Fruit fly (Drosophila melanogaster): ENCODE measurements around the gene CG5854.

DNA sequence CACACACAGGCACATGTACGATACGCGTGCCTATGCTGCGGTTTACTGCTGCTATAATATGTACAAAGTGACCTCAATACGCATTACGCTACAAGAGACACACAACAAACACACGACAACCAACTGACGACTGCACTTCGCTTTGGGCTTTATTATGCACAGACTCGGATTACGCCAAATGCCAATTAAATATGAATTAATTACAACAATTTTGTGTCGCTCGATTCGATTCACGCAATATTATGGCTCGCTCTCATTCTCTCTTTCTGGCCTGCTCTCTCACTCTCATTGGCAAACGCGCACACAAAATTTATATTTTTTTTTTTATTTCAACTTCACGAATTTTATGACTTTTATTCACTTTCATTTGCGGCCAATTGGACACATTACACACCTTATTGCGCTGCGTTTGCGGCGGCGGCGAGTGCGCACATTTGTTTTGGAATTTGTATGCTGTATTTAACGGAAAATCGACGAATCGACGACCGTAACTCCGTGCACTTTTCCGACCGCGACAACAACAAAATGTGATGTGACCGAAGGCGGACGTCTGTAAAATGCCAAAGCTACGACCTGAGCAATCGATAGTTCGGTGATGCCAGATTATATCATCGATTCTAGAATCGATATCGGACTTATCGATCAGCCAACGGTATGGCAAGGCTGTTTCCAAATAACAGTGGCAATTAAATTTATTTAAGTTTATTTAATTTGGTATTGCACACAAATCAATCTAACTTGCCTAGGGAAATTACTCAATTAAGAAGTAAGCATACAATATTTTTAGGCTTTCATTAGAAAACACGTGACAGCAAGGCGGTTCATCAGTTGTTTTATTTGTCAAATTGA is 11.0 kb upstream of the CG5854 start, which contains the start of the genes sba and CG31141:
- no peak for TF ChIP-seq h (optimal IDR thresholded peaks at IDR 0.05)
- no peak for TF ChIP-seq psq (optimal IDR thresholded peaks at IDR 0.05)
- no peak for TF ChIP-seq ttk (optimal IDR thresholded peaks at IDR 0.05)
- TF ChIP-seq insv (optimal IDR thresholded peaks at IDR 0.05): no peak
- TF ChIP-seq Myc (optimal IDR thresholded peaks at IDR 0.05): no peak

Data from Kc167 (cell line).